Worm (Caenorhabditis elegans): ENCODE data around the gene zig-13.
"Not testable (repeated sequence)": the region's sequence is repeated elsewhere in the genome, so short reads cannot be mapped to it uniquely, and the experiment has no call there.

ce11 chrIII:121983-122449, 34.5 kb downstream of the zig-13 start, which contains the start of gene C29F9.12:
- TF ChIP-seq nhr-77 (tag; optimal IDR thresholded peaks at IDR 0.05); zag-1 (tag; optimal IDR thresholded peaks at IDR 0.05); ceh-16 (tag; optimal IDR thresholded peaks at IDR 0.05); R02D3.7 (tag; optimal IDR thresholded peaks at IDR 0.05); F13H6.1 (tag; optimal IDR thresholded peaks at IDR 0.05); snpc-4 (tag; optimal IDR thresholded peaks at IDR 0.05); nhr-129 (tag; optimal IDR thresholded peaks at IDR 0.05); Y55F3AM.14 (GFP tag; optimal IDR thresholded peaks at IDR 0.05); fos-1 (tag; optimal IDR thresholded peaks at IDR 0.05); mdl-1 (tag; optimal IDR thresholded peaks at IDR 0.05); unc-62 (GFP tag; optimal IDR thresholded peaks at IDR 0.05); crh-2 (tag; optimal IDR thresholded peaks at IDR 0.05); nhr-6 (tag; optimal IDR thresholded peaks at IDR 0.05): not testable (repeated sequence)
